Fruit fly (Drosophila melanogaster): ENCODE results near the gene sstn.

The sstn gene

DNA sequence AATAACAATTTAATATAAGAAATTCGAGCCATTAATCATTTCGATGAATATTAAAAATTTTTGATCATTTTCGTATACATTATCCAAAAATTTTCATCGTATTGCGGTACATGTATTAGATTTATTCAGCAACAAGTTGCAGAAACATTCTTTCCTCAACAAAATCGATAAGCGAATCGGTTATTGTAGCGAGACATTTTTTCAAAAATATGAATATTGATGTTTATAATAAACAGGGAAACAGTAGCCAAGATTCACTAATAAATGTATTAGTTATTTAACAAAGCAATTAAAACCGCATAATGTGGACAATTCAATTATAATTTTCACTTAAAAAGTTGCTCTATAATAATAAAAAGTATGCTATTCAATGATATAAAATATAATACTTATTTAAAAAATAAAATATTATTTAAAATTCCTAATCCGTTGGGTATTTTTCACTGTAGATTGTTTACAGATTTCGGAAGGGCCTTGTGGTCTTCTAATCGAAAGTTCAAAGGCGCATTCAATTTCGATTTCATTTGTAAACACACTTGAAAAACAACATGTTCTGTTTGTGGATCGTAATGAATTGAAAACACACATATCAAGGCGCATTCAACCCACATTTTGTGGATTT, 5.3 kb downstream of the sstn start:
- TF ChIP-seq psq (optimal IDR thresholded peaks at IDR 0.05) (no peak), insv (optimal IDR thresholded peaks at IDR 0.05) (no peak), Myc (optimal IDR thresholded peaks at IDR 0.05) (no peak), ttk (optimal IDR thresholded peaks at IDR 0.05) (no peak), Sin3A (optimal IDR thresholded peaks at IDR 0.05) (no peak), h (optimal IDR thresholded peaks at IDR 0.05) (no peak)

DNA sequence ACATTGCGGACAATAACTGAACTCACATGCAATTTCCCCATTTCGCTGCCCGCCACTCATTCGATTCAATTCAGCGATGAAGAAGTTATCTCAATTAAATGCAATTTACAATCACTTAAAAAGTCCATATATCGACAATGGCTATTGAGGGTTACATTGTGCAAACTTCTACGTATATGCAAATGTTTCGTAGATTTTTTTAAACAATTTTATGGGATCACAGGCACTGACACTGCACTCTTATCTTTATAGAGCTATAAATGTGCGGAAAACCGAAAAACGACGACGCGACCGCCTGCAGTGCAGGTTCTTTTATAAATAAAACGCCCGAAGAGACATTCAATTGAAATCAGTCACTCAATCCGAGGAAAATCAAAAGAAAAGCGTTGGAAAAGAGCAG, 6.2 kb downstream of the sstn start:
- TF ChIP-seq Sin3A (optimal IDR thresholded peaks at IDR 0.05) = no peak
- TF ChIP-seq Myc (optimal IDR thresholded peaks at IDR 0.05) = no peak
- no peak for TF ChIP-seq insv (optimal IDR thresholded peaks at IDR 0.05)
- TF ChIP-seq ttk (optimal IDR thresholded peaks at IDR 0.05) = no peak
- TF ChIP-seq psq (optimal IDR thresholded peaks at IDR 0.05) = no peak
- no peak for TF ChIP-seq h (optimal IDR thresholded peaks at IDR 0.05)

DNA sequence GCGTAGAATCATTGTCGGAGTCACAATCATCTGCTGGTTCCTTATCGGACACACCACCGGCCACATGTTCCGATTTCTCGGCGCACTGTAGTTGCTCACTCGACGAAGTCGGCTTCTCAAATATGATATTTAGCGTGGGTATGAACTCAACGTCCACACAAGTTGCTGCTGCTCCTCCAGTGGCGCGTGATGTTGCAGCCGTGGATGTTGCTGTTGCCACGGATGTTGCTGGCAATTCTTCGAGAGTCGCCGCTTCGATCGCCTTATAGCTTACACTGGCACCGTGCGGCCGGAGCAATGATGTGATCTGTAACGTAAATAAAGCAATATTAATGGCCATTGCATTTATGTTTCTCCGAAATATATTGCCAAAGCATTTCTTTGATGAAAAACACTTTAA, 10.2 kb downstream of the sstn start:
- no peak for TF ChIP-seq ttk (optimal IDR thresholded peaks at IDR 0.05)
- TF ChIP-seq h (optimal IDR thresholded peaks at IDR 0.05) = no peak
- TF ChIP-seq insv (optimal IDR thresholded peaks at IDR 0.05) = no peak

DNA sequence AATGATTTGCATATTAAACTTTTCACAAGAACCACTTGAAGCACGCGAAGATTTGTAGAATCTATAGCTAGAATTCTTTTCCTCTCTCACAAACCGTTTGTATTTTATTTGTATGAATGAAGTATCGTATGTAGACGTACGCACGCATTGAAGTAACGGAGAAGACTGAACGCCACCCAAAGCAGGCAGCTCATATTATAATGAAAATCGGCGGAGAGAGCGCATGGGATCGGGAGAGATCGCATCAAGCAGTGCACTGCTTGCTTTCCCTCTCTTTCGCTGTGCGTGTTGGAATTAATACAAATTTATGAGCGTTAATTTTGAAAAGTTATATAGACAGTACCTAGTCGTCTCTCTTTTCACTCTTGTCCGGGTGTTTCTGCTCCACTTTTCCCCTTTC, 15.2 kb downstream of the sstn start:
- TF ChIP-seq h (optimal IDR thresholded peaks at IDR 0.05) (no peak), insv (optimal IDR thresholded peaks at IDR 0.05) (no peak), Sin3A (optimal IDR thresholded peaks at IDR 0.05) (no peak), ttk (optimal IDR thresholded peaks at IDR 0.05) (no peak), Myc (optimal IDR thresholded peaks at IDR 0.05) (no peak), psq (optimal IDR thresholded peaks at IDR 0.05) (no peak)

DNA sequence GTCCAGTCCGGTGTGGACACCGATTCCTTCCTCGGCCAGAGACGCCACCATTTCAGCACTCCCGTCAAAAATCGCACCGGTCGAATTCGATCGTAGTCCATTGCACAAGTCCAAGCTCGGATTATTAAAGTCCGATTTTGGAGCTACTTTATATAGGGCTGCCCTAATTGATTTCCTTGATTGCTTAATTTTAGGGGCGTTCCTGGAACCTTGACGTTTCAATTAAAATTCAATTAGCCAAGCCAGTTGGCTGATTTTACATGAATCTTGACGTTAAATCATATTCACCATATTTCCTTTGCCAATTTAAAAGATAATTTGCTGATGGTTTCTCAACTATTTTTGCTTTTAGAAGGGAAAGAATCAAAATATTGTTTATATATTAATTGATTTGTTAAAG, 16.2 kb downstream of the sstn start, which contains the start of gene Or71a:
Gene Or71a (minus strand): TSS at position 101 of the 400 bp plus-strand sequence.
- no peak for TF ChIP-seq insv (optimal IDR thresholded peaks at IDR 0.05)
- TF ChIP-seq Sin3A (optimal IDR thresholded peaks at IDR 0.05) = no peak
- TF ChIP-seq psq (optimal IDR thresholded peaks at IDR 0.05) = no peak
- no peak for TF ChIP-seq Myc (optimal IDR thresholded peaks at IDR 0.05)
- TF ChIP-seq h (optimal IDR thresholded peaks at IDR 0.05) = no peak
- no peak for TF ChIP-seq ttk (optimal IDR thresholded peaks at IDR 0.05)

DNA sequence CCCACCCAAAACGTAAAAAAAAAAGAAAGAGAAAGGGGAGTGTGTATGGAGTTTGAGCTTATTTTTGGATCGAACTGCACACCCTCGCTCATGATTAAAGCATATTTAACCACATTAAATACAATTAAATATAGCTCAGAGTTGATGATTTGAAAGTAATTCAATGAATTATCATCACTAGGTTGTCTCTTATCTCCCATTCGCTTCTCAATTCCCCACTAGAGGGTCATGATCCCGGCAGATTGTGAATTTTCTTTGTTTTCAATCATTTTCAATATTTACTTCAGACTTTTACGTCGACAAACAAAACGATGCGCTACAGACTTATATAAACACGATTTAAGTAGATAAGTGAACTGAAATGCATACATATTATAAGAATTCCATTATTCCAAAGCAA, 18.1 kb downstream of the sstn start:
- TF ChIP-seq insv (optimal IDR thresholded peaks at IDR 0.05) (no peak), psq (optimal IDR thresholded peaks at IDR 0.05) (no peak), h (optimal IDR thresholded peaks at IDR 0.05) (no peak), Myc (optimal IDR thresholded peaks at IDR 0.05) (no peak), Sin3A (optimal IDR thresholded peaks at IDR 0.05) (no peak), ttk (optimal IDR thresholded peaks at IDR 0.05) (no peak)

DNA sequence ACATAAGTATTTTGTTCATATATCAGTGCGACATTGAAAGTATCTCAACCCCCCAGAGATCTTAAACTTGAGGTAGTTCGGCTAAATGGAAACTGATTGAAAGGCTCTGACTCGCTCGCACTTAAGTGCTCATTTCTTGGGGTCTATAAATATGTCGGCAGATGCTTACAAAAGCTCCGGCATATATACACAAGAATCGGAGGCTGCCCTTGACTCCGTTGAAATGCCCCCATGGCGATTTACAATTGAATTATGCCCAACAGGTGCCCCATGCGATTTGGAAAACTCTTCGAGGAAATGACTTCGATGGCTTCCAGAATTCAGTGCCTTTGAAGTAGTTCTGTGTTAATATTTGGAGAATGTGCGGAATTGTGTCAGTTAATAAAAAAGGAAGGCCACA, 20.8 kb downstream of the sstn start:
- TF ChIP-seq h (optimal IDR thresholded peaks at IDR 0.05) = no peak
- no peak for TF ChIP-seq ttk (optimal IDR thresholded peaks at IDR 0.05)
- no peak for TF ChIP-seq Myc (optimal IDR thresholded peaks at IDR 0.05)
- no peak for TF ChIP-seq psq (optimal IDR thresholded peaks at IDR 0.05)
- TF ChIP-seq insv (optimal IDR thresholded peaks at IDR 0.05) = no peak
- no peak for TF ChIP-seq Sin3A (optimal IDR thresholded peaks at IDR 0.05)

DNA sequence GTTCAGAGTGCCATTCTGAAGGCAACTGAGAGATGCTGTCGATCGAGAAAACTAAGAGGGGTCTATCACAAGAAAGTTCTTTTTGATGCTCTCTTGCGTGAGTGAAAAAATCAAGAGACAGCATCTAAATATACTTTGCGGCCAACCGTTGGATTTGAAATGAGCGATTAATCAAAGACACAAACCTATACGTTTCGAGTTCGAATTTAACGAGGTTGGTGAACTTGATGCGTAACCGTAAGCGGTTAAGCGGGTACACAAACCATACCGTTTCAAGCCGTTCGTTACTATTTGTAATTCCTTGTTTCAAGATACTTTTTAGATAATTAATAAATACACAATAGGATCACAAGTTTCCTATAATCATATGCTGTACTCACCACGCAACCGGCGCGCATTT, 22.4 kb downstream of the sstn start:
- no peak for TF ChIP-seq insv (optimal IDR thresholded peaks at IDR 0.05)
- TF ChIP-seq ttk (optimal IDR thresholded peaks at IDR 0.05) = no peak
- no peak for TF ChIP-seq Sin3A (optimal IDR thresholded peaks at IDR 0.05)
- TF ChIP-seq Myc (optimal IDR thresholded peaks at IDR 0.05) = no peak
- no peak for TF ChIP-seq h (optimal IDR thresholded peaks at IDR 0.05)
- no peak for TF ChIP-seq psq (optimal IDR thresholded peaks at IDR 0.05)

DNA sequence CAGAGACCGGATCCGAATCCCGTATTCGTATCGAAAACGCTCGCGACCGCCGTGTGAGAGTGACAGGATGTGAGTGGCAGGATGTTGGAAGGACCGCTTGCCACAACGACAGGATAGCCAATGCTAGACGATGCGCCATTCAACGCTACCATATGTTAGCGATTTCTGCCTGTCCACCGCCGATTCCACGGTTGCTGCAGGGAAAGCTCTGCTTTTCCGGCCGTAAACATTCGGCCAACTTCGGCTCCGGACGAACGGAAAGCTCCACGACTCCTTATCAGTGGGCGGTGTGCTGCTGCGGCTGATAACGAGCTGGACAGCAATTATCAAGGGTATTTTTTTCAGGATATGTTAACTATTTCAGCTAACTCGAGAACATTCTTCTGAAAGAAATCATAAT, 29.6 kb downstream of the sstn start, which contains the start of gene Sytbeta:
Gene Sytbeta (minus strand): TSS at position 101 of the 400 bp plus-strand sequence.
- no peak for TF ChIP-seq Myc (optimal IDR thresholded peaks at IDR 0.05)
- no peak for TF ChIP-seq h (optimal IDR thresholded peaks at IDR 0.05)
- no peak for TF ChIP-seq insv (optimal IDR thresholded peaks at IDR 0.05)
- no peak for TF ChIP-seq ttk (optimal IDR thresholded peaks at IDR 0.05)
- TF ChIP-seq psq (optimal IDR thresholded peaks at IDR 0.05) = no peak
- TF ChIP-seq Sin3A (optimal IDR thresholded peaks at IDR 0.05) = no peak

DNA sequence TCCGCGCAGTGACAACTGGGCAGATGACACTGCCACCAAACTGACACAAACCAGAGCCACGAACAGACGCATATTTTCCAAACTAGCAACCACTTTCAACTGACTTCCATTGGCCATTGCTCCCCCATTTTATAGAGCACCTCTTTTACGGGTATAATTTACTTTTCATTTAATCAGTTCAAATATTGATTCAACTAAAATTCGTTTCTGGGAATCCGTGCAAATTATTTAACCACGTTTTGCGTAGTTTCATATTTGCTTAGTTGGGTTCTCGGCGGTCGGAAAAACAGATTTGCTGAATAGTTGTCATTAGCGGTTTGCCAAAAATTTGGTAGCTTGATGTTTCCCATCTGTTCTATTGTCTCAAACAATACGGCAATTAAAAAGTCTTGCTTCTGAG, 32.9 kb downstream of the sstn start, which contains the start of gene CG13460:
Gene CG13460 (minus strand): TSS at position 101 of the 400 bp plus-strand sequence.
- TF ChIP-seq Myc (optimal IDR thresholded peaks at IDR 0.05) (no peak), insv (optimal IDR thresholded peaks at IDR 0.05) (no peak), Sin3A (optimal IDR thresholded peaks at IDR 0.05) (no peak)

DNA sequence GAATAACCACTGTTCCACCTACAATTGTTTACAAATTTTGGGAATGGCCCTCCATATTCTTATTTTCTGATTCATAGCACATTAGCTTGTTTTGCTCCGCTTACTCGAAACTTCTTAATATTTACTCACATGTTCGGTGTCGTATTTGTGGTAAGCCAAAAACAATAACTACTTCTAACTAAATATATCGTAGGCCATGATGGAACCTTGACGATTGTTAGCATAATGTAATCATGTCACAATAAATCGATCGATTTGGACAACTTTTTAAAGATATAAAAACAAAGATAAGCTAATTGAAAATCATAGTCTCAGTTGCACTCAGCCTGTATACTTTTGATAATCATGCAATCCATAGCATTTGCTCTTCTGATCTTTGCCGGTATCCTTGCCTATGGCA, 40.0 kb downstream of the sstn start, which contains the start of gene EAChm:
Gene EAChm (plus strand): TSS at position 301 of the 400 bp plus-strand sequence.
- TF ChIP-seq h (optimal IDR thresholded peaks at IDR 0.05) = no peak
- no peak for TF ChIP-seq psq (optimal IDR thresholded peaks at IDR 0.05)
- no peak for TF ChIP-seq insv (optimal IDR thresholded peaks at IDR 0.05)
- TF ChIP-seq ttk (optimal IDR thresholded peaks at IDR 0.05) = no peak
- no peak for TF ChIP-seq Sin3A (optimal IDR thresholded peaks at IDR 0.05)
- no peak for TF ChIP-seq Myc (optimal IDR thresholded peaks at IDR 0.05)

DNA sequence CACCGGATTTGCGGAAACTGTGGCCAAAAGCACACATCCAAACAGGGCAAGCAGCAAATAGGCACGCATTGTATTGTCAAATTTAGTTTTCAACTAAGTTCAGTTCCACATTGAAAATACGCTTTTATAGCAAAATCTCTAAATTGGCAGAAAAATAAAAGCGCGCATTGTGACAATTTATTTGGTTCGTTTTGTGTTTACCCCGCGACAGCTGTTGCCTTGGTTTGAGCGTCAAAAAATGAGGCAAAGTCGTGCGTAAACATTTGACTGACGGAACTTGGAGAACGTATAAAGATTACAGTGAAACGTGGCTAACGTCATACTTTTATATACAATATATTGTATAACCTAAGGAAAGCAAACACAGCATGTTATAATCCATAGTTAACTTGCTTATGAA, 40.5 kb downstream of the sstn start, which contains the start of gene CG18649:
Gene CG18649 (minus strand): TSS at position 101 of the 400 bp plus-strand sequence.
- TF ChIP-seq Sin3A (optimal IDR thresholded peaks at IDR 0.05) = no peak
- no peak for TF ChIP-seq h (optimal IDR thresholded peaks at IDR 0.05)
- no peak for TF ChIP-seq ttk (optimal IDR thresholded peaks at IDR 0.05)
- no peak for TF ChIP-seq Myc (optimal IDR thresholded peaks at IDR 0.05)
- no peak for TF ChIP-seq insv (optimal IDR thresholded peaks at IDR 0.05)

DNA sequence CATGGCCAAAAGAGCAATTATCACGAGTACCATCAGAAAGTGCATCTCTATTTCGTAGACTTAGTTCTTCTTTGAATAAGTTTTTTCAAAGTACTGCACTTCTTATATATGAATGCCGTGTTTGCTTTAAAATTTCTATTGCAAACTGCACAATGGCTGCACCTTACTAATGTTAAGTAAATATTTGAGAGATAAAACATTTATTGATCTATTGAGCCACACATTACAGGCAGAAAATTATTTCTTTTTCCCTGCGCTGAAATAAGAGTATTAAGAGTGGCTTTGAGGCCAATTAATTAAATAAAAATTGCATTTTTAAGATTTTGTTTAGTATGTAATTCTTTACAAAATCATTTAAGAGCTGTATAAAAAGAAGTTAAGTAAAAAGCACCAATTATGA, 41.3 kb downstream of the sstn start, which contains the start of gene CG43680:
Gene CG43680 (minus strand): TSS at position 101 of the 400 bp plus-strand sequence.
- TF ChIP-seq insv (optimal IDR thresholded peaks at IDR 0.05) (no peak), ttk (optimal IDR thresholded peaks at IDR 0.05) (no peak), Sin3A (optimal IDR thresholded peaks at IDR 0.05) (no peak), psq (optimal IDR thresholded peaks at IDR 0.05) (no peak), h (optimal IDR thresholded peaks at IDR 0.05) (no peak), Myc (optimal IDR thresholded peaks at IDR 0.05) (no peak)
